Fruit fly (Drosophila melanogaster) whole organism, embryonic: ENCODE measurements around the gene Lamtor4.

Experiments
- Abd-B ChIP-seq: fragments of 200-800 bp; sonication (Bioruptor generic); optimal IDR thresholded peaks from 2 replicates; lab custom pipeline; 2018; ENCODE audit warnings: missing biosample characterization, mild to moderate bottlenecking, missing genetic modification characterization, moderate library complexity
- Atf-2 ChIP-seq: fragments of 200-800 bp; sonication (Bioruptor generic); optimal IDR thresholded peaks from 2 replicates; lab custom pipeline; 2016; ENCODE audit warnings: missing biosample characterization, missing genetic modification characterization
- B-H1 ChIP-seq: fragments of 200-800 bp; sonication (Bioruptor generic); IDR thresholded peaks from 3 replicates; pipeline ENCODE4 v1.3.6; 2022; ENCODE audit warnings: missing biosample characterization, missing genetic modification characterization
- CG1024 ChIP-seq: fragments of 200-800 bp; sonication (Bioruptor generic); IDR thresholded peaks from 2 replicates; pipeline ENCODE4 v1.3.6; 2022; ENCODE audit warnings: missing biosample characterization, missing genetic modification characterization
- CG10366 ChIP-seq: fragments of 200-800 bp; sonication (Bioruptor generic); IDR thresholded peaks from 2 replicates; pipeline ENCODE4 v1.3.6; 2022; ENCODE audit warnings: missing biosample characterization, missing genetic modification characterization
- CG10654 ChIP-seq: fragments of 200-800 bp; sonication (Bioruptor generic); optimal IDR thresholded peaks from 2 replicates; lab custom pipeline; 2016; ENCODE audit warnings: missing biosample characterization, missing genetic modification characterization
- CG11560 ChIP-seq: fragments of 200-800 bp; sonication (Bioruptor generic); IDR thresholded peaks from 3 replicates; pipeline ENCODE4 v1.3.6; 2022; ENCODE audit warnings: missing biosample characterization, missing genetic modification characterization
- CG12299 ChIP-seq: fragments of 200-800 bp; sonication (Bioruptor generic); optimal IDR thresholded peaks from 2 replicates; lab custom pipeline; 2018; ENCODE audit warnings: missing biosample characterization, mild to moderate bottlenecking, missing genetic modification characterization
- CG12769 ChIP-seq: fragments of 200-800 bp; sonication (Bioruptor generic); optimal IDR thresholded peaks from 2 replicates; lab custom pipeline; 2019; ENCODE audit warnings: missing biosample characterization, mild to moderate bottlenecking, missing genetic modification characterization, moderate library complexity
- CG13296 ChIP-seq: fragments of 200-800 bp; sonication (Bioruptor generic); optimal IDR thresholded peaks from 3 replicates; lab custom pipeline; 2018; ENCODE audit warnings: missing biosample characterization, mild to moderate bottlenecking, missing genetic modification characterization
- CG13624 ChIP-seq: fragments of 200-800 bp; sonication (Bioruptor generic); optimal IDR thresholded peaks from 2 replicates; lab custom pipeline; 2016; ENCODE audit warnings: missing biosample characterization, missing genetic modification characterization
- CG14014 ChIP-seq: fragments of 200-800 bp; sonication (Bioruptor generic); IDR thresholded peaks from 2 replicates; pipeline ENCODE4 v1.3.6; 2022; ENCODE audit warnings: missing biosample characterization, missing genetic modification characterization
- CG14860 ChIP-seq: fragments of 200-800 bp; sonication (Bioruptor generic); IDR thresholded peaks from 3 replicates; pipeline ENCODE4 v1.3.6; 2022; ENCODE audit warnings: missing biosample characterization, missing genetic modification characterization; ENCODE audit not compliant: partially characterized antibody
- CG15011 ChIP-seq: fragments of 200-800 bp; sonication (Bioruptor generic); optimal IDR thresholded peaks from 3 replicates; lab custom pipeline; 2018; ENCODE audit warnings: missing biosample characterization, mild to moderate bottlenecking, missing genetic modification characterization
- CG16779 ChIP-seq: fragments of 200-800 bp; sonication (Bioruptor generic); IDR thresholded peaks from 2 replicates; pipeline ENCODE4 v1.3.6; 2022; ENCODE audit warnings: missing biosample characterization, missing genetic modification characterization
- CG18262 ChIP-seq: fragments of 200-800 bp; optimal IDR thresholded peaks from 3 replicates; lab custom pipeline; 2019; ENCODE audit warnings: missing biosample characterization, mild to moderate bottlenecking, missing genetic modification characterization, moderate library complexity
- CG1832 ChIP-seq: fragments of 200-800 bp; sonication (Bioruptor generic); optimal IDR thresholded peaks from 2 replicates; lab custom pipeline; 2017; ENCODE audit warnings: missing biosample characterization, mild to moderate bottlenecking, missing genetic modification characterization, inconsistent platforms
- CG32767 ChIP-seq: fragments of 200-800 bp; sonication (Bioruptor generic); IDR thresholded peaks from 2 replicates; pipeline ENCODE4 v1.3.6; 2022; ENCODE audit warnings: missing biosample characterization, missing genetic modification characterization
- CG34376 ChIP-seq: fragments of 200-800 bp; sonication (Bioruptor generic); optimal IDR thresholded peaks from 2 replicates; lab custom pipeline; 2018; ENCODE audit warnings: missing biosample characterization, mild to moderate bottlenecking, missing genetic modification characterization
- CG3838 ChIP-seq: fragments of 200-800 bp; sonication (Bioruptor generic); optimal IDR thresholded peaks from 3 replicates; lab custom pipeline; 2016; ENCODE audit warnings: missing biosample characterization, missing genetic modification characterization
- CG3995 ChIP-seq: fragments of 200-800 bp; sonication (Bioruptor generic); optimal IDR thresholded peaks from 3 replicates; lab custom pipeline; 2016; ENCODE audit warnings: missing biosample characterization, missing genetic modification characterization
- CG4360 ChIP-seq: fragments of 200-800 bp; sonication (Bioruptor generic); IDR thresholded peaks from 2 replicates; pipeline ENCODE4 v1.3.6; 2022; ENCODE audit warnings: missing biosample characterization, missing genetic modification characterization
- CG4707 ChIP-seq: fragments of 200-800 bp; sonication (Bioruptor generic); optimal IDR thresholded peaks from 2 replicates; lab custom pipeline; 2018; ENCODE audit warnings: missing biosample characterization, mild to moderate bottlenecking, missing genetic modification characterization, moderate library complexity
- CG7928 ChIP-seq: fragments of 200-800 bp; sonication (Bioruptor generic); optimal IDR thresholded peaks from 2 replicates; lab custom pipeline; 2017; ENCODE audit warnings: missing biosample characterization, mild to moderate bottlenecking, missing genetic modification characterization
- CG8388 ChIP-seq: fragments of 200-800 bp; sonication (Bioruptor generic); optimal IDR thresholded peaks from 2 replicates; lab custom pipeline; 2019; ENCODE audit warnings: missing biosample characterization, mild to moderate bottlenecking, missing genetic modification characterization, moderate library complexity
- CG9437 ChIP-seq: fragments of 200-800 bp; sonication (Bioruptor generic); optimal IDR thresholded peaks from 2 replicates; lab custom pipeline; 2018; ENCODE audit warnings: missing biosample characterization, mild to moderate bottlenecking, missing genetic modification characterization
- Dfd ChIP-seq, 2 experiments: fragments of >200 bp; optimal IDR thresholded peaks; 2 replicates each; lab custom pipeline; 2017; ENCODE audit warnings: missing biosample characterization in 2 of 2, missing genetic modification characterization in 2 of 2
- Hmx ChIP-seq: fragments of 200-800 bp; sonication (Bioruptor generic); optimal IDR thresholded peaks from 2 replicates; lab custom pipeline; 2016; ENCODE audit warnings: missing biosample characterization, missing genetic modification characterization
- NFAT ChIP-seq: fragments of 200-800 bp; sonication (Bioruptor generic); IDR thresholded peaks from 2 replicates; pipeline ENCODE4 v1.3.6; 2022; ENCODE audit warnings: missing biosample characterization, missing genetic modification characterization
- Nf-YB ChIP-seq: fragments of 200-800 bp; sonication (Bioruptor generic); optimal IDR thresholded peaks from 3 replicates; lab custom pipeline; 2019; ENCODE audit warnings: missing biosample characterization, mild to moderate bottlenecking, missing genetic modification characterization, moderate library complexity
- Oli ChIP-seq: fragments of 200-800 bp; sonication (Bioruptor generic); optimal IDR thresholded peaks from 2 replicates; lab custom pipeline; 2018; ENCODE audit warnings: missing biosample characterization, mild to moderate bottlenecking, missing genetic modification characterization, moderate library complexity
- Side ChIP-seq: fragments of 200-800 bp; sonication (Bioruptor generic); optimal IDR thresholded peaks from 2 replicates; lab custom pipeline; 2016; ENCODE audit warnings: missing biosample characterization, missing genetic modification characterization
- Xrp1 ChIP-seq: fragments of 200-800 bp; sonication (Bioruptor generic); IDR thresholded peaks from 2 replicates; pipeline ENCODE4 v1.3.6; 2022; ENCODE audit warnings: missing biosample characterization, missing genetic modification characterization
- aop ChIP-seq: fragments of 200-800 bp; sonication (Bioruptor generic); IDR thresholded peaks from 2 replicates; pipeline ENCODE4 v1.3.6; 2022; ENCODE audit warnings: missing biosample characterization, missing genetic modification characterization
- bbx ChIP-seq: fragments of 200-800 bp; sonication (Bioruptor generic); IDR thresholded peaks from 2 replicates; pipeline ENCODE4 v1.3.6; 2022; ENCODE audit warnings: missing biosample characterization, missing genetic modification characterization; ENCODE audit not compliant: partially characterized antibody
- cato ChIP-seq: fragments of 200-800 bp; sonication (Bioruptor generic); optimal IDR thresholded peaks from 2 replicates; lab custom pipeline; 2016; ENCODE audit warnings: missing biosample characterization, missing genetic modification characterization, borderline replicate concordance
- dm ChIP-seq: fragments of 200-800 bp; sonication (Bioruptor generic); optimal IDR thresholded peaks from 3 replicates; lab custom pipeline; 2016; ENCODE audit warnings: missing biosample characterization, missing genetic modification characterization
- dpn ChIP-seq, 2 experiments: fragments of 200-800 bp; sonication (Bioruptor generic); optimal IDR thresholded peaks; 3 replicates each; lab custom pipeline; 2016; ENCODE audit warnings: missing biosample characterization in 2 of 2, missing genetic modification characterization in 2 of 2
- gsb ChIP-seq: fragments of 200-800 bp; sonication (Bioruptor generic); IDR thresholded peaks from 2 replicates; pipeline ENCODE4 v1.3.6; 2022; ENCODE audit warnings: missing biosample characterization, missing genetic modification characterization
- kni ChIP-seq: fragments of 200-800 bp; sonication (Bioruptor generic); optimal IDR thresholded peaks from 3 replicates; lab custom pipeline; 2017; ENCODE audit warnings: mild to moderate bottlenecking, missing biosample characterization, missing genetic modification reagents, missing genetic modification characterization
- lbe ChIP-seq: fragments of 200-800 bp; sonication (Bioruptor generic); optimal IDR thresholded peaks from 2 replicates; lab custom pipeline; 2016; ENCODE audit warnings: missing biosample characterization, mild to moderate bottlenecking, missing genetic modification characterization
- luna ChIP-seq: fragments of 200-800 bp; sonication (Bioruptor generic); optimal IDR thresholded peaks from 2 replicates; lab custom pipeline; 2016; ENCODE audit warnings: missing biosample characterization, missing genetic modification characterization
- nom ChIP-seq: fragments of 200-800 bp; sonication (Bioruptor generic); optimal IDR thresholded peaks from 2 replicates; lab custom pipeline; 2017; ENCODE audit warnings: missing biosample characterization, missing genetic modification characterization, mild to moderate bottlenecking, moderate library complexity, missing genetic modification reagents
- p53 ChIP-seq: fragments of 200-800 bp; sonication (Bioruptor generic); optimal IDR thresholded peaks from 2 replicates; lab custom pipeline; 2016; ENCODE audit warnings: missing biosample characterization, missing genetic modification characterization
- repo ChIP-seq: fragments of 200-800 bp; sonication (Bioruptor generic); optimal IDR thresholded peaks from 2 replicates; lab custom pipeline; 2016; ENCODE audit warnings: missing biosample characterization, missing genetic modification characterization
- slp2 ChIP-seq: fragments of 200-800 bp; sonication (Bioruptor generic); optimal IDR thresholded peaks from 2 replicates; lab custom pipeline; 2016; ENCODE audit warnings: missing biosample characterization, missing genetic modification characterization
- ssp ChIP-seq: fragments of 200-800 bp; sonication (Bioruptor generic); IDR thresholded peaks from 2 replicates; pipeline ENCODE4 v1.3.6; 2022; ENCODE audit warnings: missing biosample characterization, missing genetic modification characterization
- stc ChIP-seq: fragments of 200-800 bp; sonication (Bioruptor generic); IDR thresholded peaks from 2 replicates; pipeline ENCODE4 v1.3.6; 2022; ENCODE audit warnings: missing biosample characterization, missing genetic modification characterization
- tx ChIP-seq: fragments of 200-800 bp; sonication (Bioruptor generic); optimal IDR thresholded peaks from 2 replicates; lab custom pipeline; 2016; ENCODE audit warnings: missing biosample characterization, missing genetic modification characterization

Gene Lamtor4

DNA sequence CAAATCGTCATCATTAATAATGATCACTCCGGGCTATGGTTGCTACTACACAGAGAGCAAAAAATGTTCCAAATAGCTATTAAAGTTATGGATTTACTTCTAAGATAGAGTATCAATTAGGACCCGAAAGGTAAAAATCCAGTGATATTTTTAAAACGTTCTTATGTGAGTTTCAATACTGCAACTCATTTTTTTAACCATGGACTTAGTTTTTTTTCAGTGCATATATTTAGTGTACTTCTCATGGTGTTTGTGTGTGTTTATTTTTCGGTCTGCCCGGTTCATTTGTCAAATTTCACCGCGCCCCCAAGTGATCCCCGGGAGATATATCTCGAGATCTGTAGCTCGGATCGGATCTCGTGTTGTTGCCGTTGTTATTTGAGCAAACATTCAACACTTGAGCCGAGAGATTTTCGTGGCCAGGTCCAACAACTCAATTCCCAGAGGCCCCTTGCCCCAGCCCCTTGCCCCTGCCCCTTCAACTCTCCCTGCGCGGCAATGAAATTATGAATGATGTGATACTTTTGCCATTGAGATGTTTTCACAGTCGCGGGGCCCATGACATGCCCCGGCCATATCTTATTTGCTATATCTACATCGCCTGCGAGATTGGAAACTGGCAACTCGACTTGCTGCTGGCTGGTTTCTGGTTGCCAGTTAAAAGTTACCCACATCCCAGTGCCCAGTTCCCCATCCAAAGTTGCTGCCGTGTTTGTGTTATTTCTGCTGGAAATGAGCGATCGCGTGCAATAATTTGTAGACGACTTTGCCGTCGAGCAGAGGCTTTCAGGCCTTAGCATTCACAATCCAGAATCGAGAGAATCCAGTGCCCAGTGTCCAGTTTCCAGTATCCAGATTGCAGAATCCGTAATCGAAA lies 34.0 kb upstream of the Lamtor4 start (continued):
- TF ChIP-seq cato (GFP tag; lab: Kevin White, UChicago): peak; percentile 13
- TF ChIP-seq slp2 (GFP tag; lab: Kevin White, UChicago): peak; percentile 57
- peak; percentile 51 for TF ChIP-seq CG4707 (GFP tag; lab: Kevin White, UChicago)
- no peak; the same call in 2 of the 3 replicates for TF ChIP-seq B-H1 (GFP tag; lab: Robert Waterston, UW)
- TF ChIP-seq lbe (GFP tag; lab: Kevin White, UChicago): no peak
- no peak for TF ChIP-seq CG3838 (GFP tag; lab: Kevin White, UChicago)
- TF ChIP-seq CG15011 (GFP tag; lab: Kevin White, UChicago): peak; percentile 3
- no peak for TF ChIP-seq CG12299 (tag; lab: Kevin White, UChicago)
- TF ChIP-seq stc: 0 out of 2 replicates have a peak, but pooled peaks have one; percentile 24
- no peak for TF ChIP-seq luna
- no peak for TF ChIP-seq CG32767 (GFP tag; lab: Robert Waterston, UW)
- no peak for TF ChIP-seq aop
- no peak for TF ChIP-seq gsb (GFP tag; lab: Robert Waterston, UW)
- no peak for TF ChIP-seq p53 (GFP tag; lab: Kevin White, UChicago)
- peak in 1 of 2 experiments; percentile 61 for TF ChIP-seq dpn (GFP tag; optimal IDR thresholded peaks at IDR 0.05; lab: Kevin White, UChicago)
- TF ChIP-seq CG8388 (GFP tag; lab: Kevin White, UChicago): peak; percentile 52
- peak; percentile 14 for TF ChIP-seq repo (GFP tag; lab: Kevin White, UChicago)
- peak; percentile 46 for TF ChIP-seq CG9437 (GFP tag; lab: Kevin White, UChicago)
- peak; percentile 60 for TF ChIP-seq tx (GFP tag; lab: Kevin White, UChicago)
- TF ChIP-seq CG13296: no peak
- no peak for TF ChIP-seq bbx
- peak; percentile 66 for TF ChIP-seq kni (GFP tag; lab: Kevin White, UChicago)
- TF ChIP-seq ssp (GFP tag; lab: Robert Waterston, UW): peak; percentile 38
- TF ChIP-seq NFAT: no peak
- peak; percentile 53 for TF ChIP-seq CG13624 (GFP tag; lab: Kevin White, UChicago)
- TF ChIP-seq CG1832 (GFP tag; lab: Kevin White, UChicago): no peak
- TF ChIP-seq CG4360: peak; percentile 28
- TF ChIP-seq CG14014 (GFP tag; lab: Robert Waterston, UW): no peak
- TF ChIP-seq Nf-YB (GFP tag; lab: Kevin White, UChicago): peak; percentile 56
- peak; percentile 86 for TF ChIP-seq Xrp1
- TF ChIP-seq Side: peak; percentile 10
- no peak for TF ChIP-seq Dfd (GFP tag; optimal IDR thresholded peaks at IDR 0.05; lab: Kevin White, UChicago)
- peak; percentile 26 for TF ChIP-seq Abd-B (GFP tag; lab: Kevin White, UChicago)
- peak; percentile 78 for TF ChIP-seq CG10654 (GFP tag; lab: Kevin White, UChicago)
- TF ChIP-seq nom: no peak
- TF ChIP-seq Hmx (GFP tag; lab: Kevin White, UChicago): no peak
- peak; percentile 40 for TF ChIP-seq CG12769 (tag; lab: Kevin White, UChicago)
- TF ChIP-seq CG1024 (GFP tag; lab: Robert Waterston, UW): peak; percentile 61; the same call in 1 of the 2 replicates
- TF ChIP-seq CG14860 (GFP tag; lab: Robert Waterston, UW): no peak
- no peak for TF ChIP-seq CG3995
- peak; percentile 43; the same call in 1 of the 2 replicates for TF ChIP-seq CG10366
- peak; percentile 71 for TF ChIP-seq Atf-2
- peak; percentile 54 for TF ChIP-seq dm
- no peak for TF ChIP-seq CG16779 (GFP tag; lab: Robert Waterston, UW)
- TF ChIP-seq CG34376: no peak
- TF ChIP-seq CG7928 (GFP tag; lab: Kevin White, UChicago): no peak
- TF ChIP-seq CG18262: peak; percentile 83
- peak; percentile 78 for TF ChIP-seq Oli (tag; lab: Kevin White, UChicago)
- TF ChIP-seq CG11560 (tag; lab: Robert Waterston, UW): no peak
